Fruit fly (Drosophila melanogaster): ENCODE measurements around the gene CG17776.
A peak's percentile ranks its signal among the peaks of the same experiment; 100 is the strongest.

The CG17776 gene

DNA sequence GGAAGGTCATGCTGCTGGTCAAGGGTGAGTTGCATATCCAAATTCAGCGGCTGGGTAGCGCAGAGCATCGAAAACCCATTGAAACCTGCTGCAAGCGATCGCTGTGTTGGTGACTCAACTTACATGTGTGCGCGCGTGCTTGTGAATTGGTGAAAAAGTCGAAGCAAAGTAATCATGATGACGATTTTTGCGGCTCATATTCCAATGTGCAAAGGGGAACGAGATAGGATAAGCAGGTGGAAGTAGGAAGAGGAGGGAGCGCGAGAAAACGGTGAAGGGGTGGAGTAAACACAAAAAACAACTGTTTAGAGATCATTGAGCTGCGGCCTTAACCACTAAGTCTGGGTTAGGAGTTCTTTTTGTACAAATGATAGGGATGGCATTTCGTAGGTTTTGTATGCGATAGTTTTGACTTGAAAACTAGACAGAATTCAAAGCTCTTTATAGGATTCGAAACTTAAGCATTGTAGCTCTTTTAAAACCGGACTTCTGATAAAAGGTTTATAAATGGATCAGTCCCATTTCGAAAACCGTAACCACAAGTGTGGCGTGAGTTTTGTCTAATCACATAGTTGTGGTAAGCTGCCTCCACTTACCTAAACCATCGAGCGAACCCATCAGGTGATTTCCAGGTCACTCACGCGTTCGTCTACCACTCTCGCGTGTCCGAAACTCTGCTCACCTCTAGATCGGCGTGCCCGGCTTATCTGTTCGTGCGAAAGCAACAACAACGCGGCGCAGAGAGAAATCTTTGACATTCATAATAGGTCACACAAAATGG lies 38.6 kb upstream of the CG17776 start (continued):
- TF ChIP-seq CG9817 (tag; optimal IDR thresholded peaks at IDR 0.05): peak; percentile 31
- no peak for TF ChIP-seq sqz (GFP tag; optimal IDR thresholded peaks at IDR 0.05)
- TF ChIP-seq az2 (GFP tag; optimal IDR thresholded peaks at IDR 0.05): no peak
- TF ChIP-seq CG11398 (GFP tag; optimal IDR thresholded peaks at IDR 0.05): no peak
- TF ChIP-seq Sox102F (GFP tag; optimal IDR thresholded peaks at IDR 0.05): peak; percentile 21
- peak; percentile 1 for TF ChIP-seq Hand (GFP tag; optimal IDR thresholded peaks at IDR 0.05)
- TF ChIP-seq pnt (GFP tag; optimal IDR thresholded peaks at IDR 0.05): peak; percentile 1
- peak; percentile 15 for TF ChIP-seq CG10979 (tag; optimal IDR thresholded peaks at IDR 0.05)
- TF ChIP-seq dan (GFP tag; IDR thresholded peaks at IDR 0.05): no peak
- TF ChIP-seq CoRest (tag; optimal IDR thresholded peaks at IDR 0.05): peak; percentile 45
- TF ChIP-seq CG8478 (optimal IDR thresholded peaks at IDR 0.05): no peak
- no peak for TF ChIP-seq HmgD (GFP tag; optimal IDR thresholded peaks at IDR 0.05)
- peak; percentile 60 for TF ChIP-seq Meics (GFP tag; optimal IDR thresholded peaks at IDR 0.05)
- peak; percentile 42 for TF ChIP-seq sob (GFP tag; IDR thresholded peaks at IDR 0.05)
- TF ChIP-seq CG1233 (GFP tag; optimal IDR thresholded peaks at IDR 0.05): peak; percentile 17
- peak; percentile 36 for TF ChIP-seq CG13775 (GFP tag; optimal IDR thresholded peaks at IDR 0.05)
- no peak for TF ChIP-seq CG8944 (GFP tag; optimal IDR thresholded peaks at IDR 0.05)
- peak; percentile 23 for TF ChIP-seq pum (GFP tag; optimal IDR thresholded peaks at IDR 0.05)
- TF ChIP-seq Hr3 (GFP tag; optimal IDR thresholded peaks at IDR 0.05): peak; percentile 56
- peak; percentile 83 for TF ChIP-seq CG4360 (GFP tag; IDR thresholded peaks at IDR 0.05)
- TF ChIP-seq CG34224 (GFP tag; IDR thresholded peaks at IDR 0.05; ENCODE audit: partially characterized antibody): peak; percentile 71; the same call in 2 of the 3 replicates
- peak; percentile 77 for TF ChIP-seq CG16813 (GFP tag; IDR thresholded peaks at IDR 0.05; ENCODE audit: partially characterized antibody)
- peak; percentile 56 for TF ChIP-seq CG7786 (GFP tag; optimal IDR thresholded peaks at IDR 0.05)
- peak; percentile 22 for TF ChIP-seq shn (GFP tag; optimal IDR thresholded peaks at IDR 0.05)
- TF ChIP-seq HmgZ (tag; optimal IDR thresholded peaks at IDR 0.05): peak; percentile 42
- no peak for TF ChIP-seq nau (GFP tag; optimal IDR thresholded peaks at IDR 0.05)
- no peak for TF ChIP-seq chinmo (GFP tag; IDR thresholded peaks at IDR 0.05; ENCODE audit: partially characterized antibody)
- TF ChIP-seq Xrp1 (GFP tag; IDR thresholded peaks at IDR 0.05): 0 out of 2 replicates have a peak, but pooled peaks have one; percentile 5
- peak; percentile 14 for TF ChIP-seq phol (tag; optimal IDR thresholded peaks at IDR 0.05)
- no peak for TF ChIP-seq CG17829 (tag; optimal IDR thresholded peaks at IDR 0.05)
- TF ChIP-seq disco-r (GFP tag; optimal IDR thresholded peaks at IDR 0.05): peak; percentile 5
- peak; percentile 49; the same call in 1 of the 3 replicates for TF ChIP-seq ci (GFP tag; IDR thresholded peaks at IDR 0.05)
- TF ChIP-seq unc-4 (GFP tag; IDR thresholded peaks at IDR 0.05; ENCODE audit: partially characterized antibody): peak; percentile 76
- peak; percentile 50 for TF ChIP-seq CG7556 (GFP tag; optimal IDR thresholded peaks at IDR 0.05)
- peak; percentile 64 for TF ChIP-seq CG18599 (GFP tag; optimal IDR thresholded peaks at IDR 0.05)
- TF ChIP-seq CG11695 (GFP tag; IDR thresholded peaks at IDR 0.05): no peak
- peak; percentile 41 for TF ChIP-seq lab (GFP tag; optimal IDR thresholded peaks at IDR 0.05)
- TF ChIP-seq CG10267 (tag; optimal IDR thresholded peaks at IDR 0.05): peak; percentile 15
- 0 out of 3 replicates have a peak, but pooled peaks have one; percentile 45 for TF ChIP-seq CG7963 (GFP tag; IDR thresholded peaks at IDR 0.05; ENCODE audit: partially characterized antibody)
- TF ChIP-seq knrl (GFP tag; IDR thresholded peaks at IDR 0.05; ENCODE audit: partially characterized antibody): peak; percentile 83; the same call in 2 of the 3 replicates
- no peak for TF ChIP-seq CG4854 (GFP tag; optimal IDR thresholded peaks at IDR 0.05)
- no peak for TF ChIP-seq CG15011 (GFP tag; optimal IDR thresholded peaks at IDR 0.05)
- TF ChIP-seq dysf (GFP tag; IDR thresholded peaks at IDR 0.05): peak; percentile 49; the same call in 2 of the 3 replicates
- TF ChIP-seq ind (GFP tag; optimal IDR thresholded peaks at IDR 0.05): peak; percentile 55
- TF ChIP-seq gro (GFP tag; optimal IDR thresholded peaks at IDR 0.05): peak; percentile 46
- TF ChIP-seq hkb (optimal IDR thresholded peaks at IDR 0.05): no peak
- 0 out of 2 replicates have a peak, but pooled peaks have one; percentile 29 for TF ChIP-seq hkb (GFP tag; IDR thresholded peaks at IDR 0.05)
- TF ChIP-seq CG2199 (GFP tag; IDR thresholded peaks at IDR 0.05): no peak
- TF ChIP-seq CG17385 (GFP tag; optimal IDR thresholded peaks at IDR 0.05): peak; percentile 41
